Fruit fly (Drosophila melanogaster): ENCODE data around the gene SLIRP2.

SLIRP2 gene

DNA sequence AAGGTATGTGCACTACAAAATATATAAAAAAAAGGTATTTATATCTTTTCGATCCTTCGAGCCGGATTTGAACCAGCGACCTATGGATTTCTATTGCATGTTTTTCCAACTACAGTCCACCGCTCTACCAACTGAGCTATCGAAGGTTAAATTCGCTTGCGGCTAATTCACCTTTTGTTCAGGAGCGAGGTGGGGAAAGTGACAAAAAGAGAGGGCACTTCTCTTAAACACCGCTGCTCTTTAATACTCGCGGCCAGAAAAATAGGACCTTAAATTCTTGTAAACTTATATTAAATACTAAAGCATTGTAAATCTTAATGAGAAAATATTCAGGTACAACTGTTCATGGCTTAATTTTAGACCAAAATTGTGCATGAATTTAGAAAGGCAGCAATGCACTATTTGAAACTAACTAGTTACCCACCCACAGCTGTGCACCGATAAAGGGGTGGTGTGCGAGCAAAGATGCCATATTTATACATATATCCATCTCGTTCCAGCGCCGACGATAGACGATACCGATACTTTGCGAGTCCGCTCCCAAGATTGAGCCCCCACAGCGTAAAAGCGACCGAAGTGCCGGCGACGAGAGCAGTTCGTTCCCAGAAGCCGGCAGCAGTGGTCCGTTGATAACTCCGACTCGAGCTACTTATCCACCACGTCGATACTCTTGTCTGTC, 18.3 kb downstream of the SLIRP2 start (continued):
- TF ChIP-seq Med (GFP tag) (peak; percentile 100), CG12155 (GFP tag; optimal IDR thresholded peaks at IDR 0.05) (peak; percentile 98), CG4820 (GFP tag; optimal IDR thresholded peaks at IDR 0.05) (peak; percentile 97), twi (tag; optimal IDR thresholded peaks at IDR 0.05) (peak; percentile 91), CG17912 (GFP tag; optimal IDR thresholded peaks at IDR 0.05) (peak; percentile 84), dysf (GFP tag; IDR thresholded peaks at IDR 0.05) (peak; percentile 97), onecut (GFP tag; IDR thresholded peaks at IDR 0.05) (peak; percentile 95), GATAe (GFP tag; conservative IDR thresholded peaks at IDR 0.05) (peak; percentile 84), CG11456 (GFP tag; IDR thresholded peaks at IDR 0.05) (peak; percentile 94), tup (GFP tag; optimal IDR thresholded peaks at IDR 0.05) (peak; percentile 97), Nf-YB (GFP tag; optimal IDR thresholded peaks at IDR 0.05) (peak; percentile 89), Hand (GFP tag; optimal IDR thresholded peaks at IDR 0.05) (peak; percentile 98), sd (tag; optimal IDR thresholded peaks at IDR 0.05) (peak; percentile 92), D (optimal IDR thresholded peaks at IDR 0.05) (no peak), D (GFP tag; optimal IDR thresholded peaks at IDR 0.05) (peak; percentile 97), CG13424 (tag; optimal IDR thresholded peaks at IDR 0.05) (peak; percentile 98), pros (GFP tag; optimal IDR thresholded peaks at IDR 0.05) (peak; percentile 87), Dad (GFP tag; optimal IDR thresholded peaks at IDR 0.05) (peak; percentile 97), CG2116 (GFP tag; optimal IDR thresholded peaks at IDR 0.05) (peak; percentile 91), CG10321 (GFP tag; IDR thresholded peaks at IDR 0.05) (peak; percentile 94), CG13894 (tag; optimal IDR thresholded peaks at IDR 0.05) (peak; percentile 98), CG2129 (GFP tag; IDR thresholded peaks at IDR 0.05; ENCODE audit: partially characterized antibody) (0 out of 2 replicates have a peak, but pooled peaks have one; percentile 48), bab2 (GFP tag; optimal IDR thresholded peaks at IDR 0.05) (peak; percentile 97), al (GFP tag; IDR thresholded peaks at IDR 0.05) (peak; percentile 86), jumu (GFP tag; optimal IDR thresholded peaks at IDR 0.05) (peak; percentile 97), mld (GFP tag; IDR thresholded peaks at IDR 0.05; ENCODE audit: partially characterized antibody) (peak; percentile 87), slbo (GFP tag; IDR thresholded peaks at IDR 0.05) (peak; percentile 96), Ada2b (GFP tag; IDR thresholded peaks at IDR 0.05) (peak; percentile 97), CG5245 (GFP tag; optimal IDR thresholded peaks at IDR 0.05) (peak; percentile 97), CG18619 (GFP tag; optimal IDR thresholded peaks at IDR 0.05) (peak; percentile 97), CTCF (GFP tag; optimal IDR thresholded peaks at IDR 0.05) (peak; percentile 69), CG15011 (GFP tag; optimal IDR thresholded peaks at IDR 0.05) (peak; percentile 98), ro (GFP tag; IDR thresholded peaks at IDR 0.05) (peak; percentile 87), wek (GFP tag; optimal IDR thresholded peaks at IDR 0.05) (peak; percentile 94), CG17361 (GFP tag; IDR thresholded peaks at IDR 0.05) (peak; percentile 93), CG13624 (GFP tag; optimal IDR thresholded peaks at IDR 0.05) (peak; percentile 98), CG15696 (tag; optimal IDR thresholded peaks at IDR 0.05) (peak; percentile 93), hth (optimal IDR thresholded peaks at IDR 0.05) (no peak), knrl (GFP tag; IDR thresholded peaks at IDR 0.05; ENCODE audit: partially characterized antibody) (no peak; the same call in 1 of the 3 replicates), Hmx (GFP tag; optimal IDR thresholded peaks at IDR 0.05) (peak; percentile 93), CG12769 (tag; optimal IDR thresholded peaks at IDR 0.05) (peak; percentile 99), nom (GFP tag; optimal IDR thresholded peaks at IDR 0.05) (peak; percentile 96), Atf3 (GFP tag; optimal IDR thresholded peaks at IDR 0.05) (peak; percentile 92), CG3163 (GFP tag; optimal IDR thresholded peaks at IDR 0.05) (peak; percentile 100), CG4328 (GFP tag; optimal IDR thresholded peaks at IDR 0.05) (peak; percentile 96), mam (GFP tag; optimal IDR thresholded peaks at IDR 0.05) (peak; percentile 98), NC2α (GFP tag; optimal IDR thresholded peaks at IDR 0.05) (peak; percentile 97), CG8765 (GFP tag; IDR thresholded peaks at IDR 0.05) (peak; percentile 90), Optix (GFP tag; IDR thresholded peaks at IDR 0.05) (peak; percentile 95), maf-S (GFP tag; optimal IDR thresholded peaks at IDR 0.05) (peak; percentile 96), Ets65A (GFP tag) (peak; percentile 99)

Measured in whole organism, embryonic.